Fruit fly (Drosophila melanogaster): ENCODE measurements around the gene Wdr24.
A peak's percentile ranks its signal among the peaks of the same experiment; 100 is the strongest.

The Wdr24 gene

dm6 chr3R:29764249-29765042 lies 19.6 kb upstream of the Wdr24 start:
- TF ChIP-seq Ets98B (GFP tag; IDR thresholded peaks at IDR 0.05) (no peak), EcR (GFP tag; optimal IDR thresholded peaks at IDR 0.05) (peak; percentile 95), CG9948 (tag; optimal IDR thresholded peaks at IDR 0.05) (no peak), CG13204 (GFP tag; optimal IDR thresholded peaks at IDR 0.05) (peak; percentile 11)

DNA sequence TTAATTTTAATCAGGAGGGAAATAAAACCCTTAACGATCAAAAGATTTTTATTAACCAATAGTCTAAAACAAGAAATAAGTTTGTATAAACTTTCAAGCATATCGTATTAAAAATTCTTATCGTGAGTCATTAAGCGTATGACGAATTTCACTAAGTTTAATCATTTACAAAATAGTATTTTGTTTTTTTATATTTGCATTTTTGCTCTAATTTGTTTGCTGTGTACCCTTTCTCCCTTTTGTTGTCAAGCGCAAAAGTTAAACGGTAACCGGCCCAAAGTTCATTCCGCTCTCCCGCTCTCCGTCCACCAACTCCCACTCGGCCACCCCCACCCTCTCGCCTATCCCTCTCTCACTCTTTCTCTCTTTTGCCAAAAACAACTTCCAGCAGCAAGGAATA lies 18.9 kb upstream of the Wdr24 start:
- TF ChIP-seq D1 (tag; optimal IDR thresholded peaks at IDR 0.05) = no peak
- TF ChIP-seq CG14655 (GFP tag; optimal IDR thresholded peaks at IDR 0.05) = peak; percentile 29
- TF ChIP-seq CG8159 (tag; optimal IDR thresholded peaks at IDR 0.05) = peak; percentile 43
- TF ChIP-seq CG17806 (tag; optimal IDR thresholded peaks at IDR 0.05) = peak; percentile 22
- TF ChIP-seq Pif1B (GFP tag; optimal IDR thresholded peaks at IDR 0.05) = no peak

dm6 chr3R:29763154-29763553 lies 18.3 kb upstream of the Wdr24 start:
- TF ChIP-seq CG9948 (tag; optimal IDR thresholded peaks at IDR 0.05) = peak; percentile 75
- TF ChIP-seq EcR (GFP tag; optimal IDR thresholded peaks at IDR 0.05) = peak; percentile 51
- peak; percentile 56 for TF ChIP-seq CG12605 (GFP tag; IDR thresholded peaks at IDR 0.05)
- TF ChIP-seq CG8159 (tag; optimal IDR thresholded peaks at IDR 0.05) = peak; percentile 85
- TF ChIP-seq CG32121 (GFP tag; IDR thresholded peaks at IDR 0.05) = peak; percentile 58
- peak; percentile 70 for TF ChIP-seq CG8301 (tag; optimal IDR thresholded peaks at IDR 0.05)
- peak; percentile 93 for TF ChIP-seq Snoo (tag; optimal IDR thresholded peaks at IDR 0.05)
- peak; percentile 74 for TF ChIP-seq Pif1B (GFP tag; optimal IDR thresholded peaks at IDR 0.05)
- peak; percentile 83 for TF ChIP-seq CG15710 (tag; optimal IDR thresholded peaks at IDR 0.05)
- TF ChIP-seq CG17806 (tag; optimal IDR thresholded peaks at IDR 0.05) = peak; percentile 81
- peak; percentile 71 for TF ChIP-seq CG14655 (GFP tag; optimal IDR thresholded peaks at IDR 0.05)
- TF ChIP-seq rn (GFP tag; IDR thresholded peaks at IDR 0.05) = peak; percentile 69
- TF ChIP-seq CG13204 (GFP tag; optimal IDR thresholded peaks at IDR 0.05) = peak; percentile 36
- TF ChIP-seq fd96Ca (GFP tag; IDR thresholded peaks at IDR 0.05) = peak; percentile 77
- peak; percentile 93 for TF ChIP-seq Pif1A (GFP tag; optimal IDR thresholded peaks at IDR 0.05)
- peak; percentile 72 for TF ChIP-seq Ets98B (GFP tag; IDR thresholded peaks at IDR 0.05)
- TF ChIP-seq CG10348 (GFP tag; IDR thresholded peaks at IDR 0.05) = no peak
- peak; percentile 46 for TF ChIP-seq D1 (tag; optimal IDR thresholded peaks at IDR 0.05)
- TF ChIP-seq CG4496 (GFP tag; IDR thresholded peaks at IDR 0.05) = peak; percentile 85
- peak; percentile 52 for TF ChIP-seq gl (tag; optimal IDR thresholded peaks at IDR 0.05)
- TF ChIP-seq CG34367 (tag; optimal IDR thresholded peaks at IDR 0.05) = peak; percentile 72

DNA sequence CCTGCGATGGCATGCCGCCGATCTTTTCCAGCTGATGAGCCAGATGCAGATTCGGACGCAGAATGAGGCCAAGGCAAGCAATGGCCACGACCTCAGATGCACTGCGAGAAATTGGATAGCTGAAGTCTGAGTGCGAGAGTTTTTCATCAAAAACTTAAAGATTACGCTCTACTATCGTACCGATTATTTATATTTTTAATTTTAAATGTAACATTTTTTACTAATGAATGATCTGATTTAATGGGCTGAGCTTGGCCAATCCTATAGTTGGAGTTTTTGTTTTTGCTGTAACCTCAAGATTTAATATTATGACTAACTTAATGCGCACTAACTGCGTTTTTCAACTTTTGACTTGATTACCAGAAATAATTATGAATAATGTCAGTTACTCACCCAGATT lies 17.4 kb upstream of the Wdr24 start:
- peak; percentile 50 for TF ChIP-seq CG15710 (tag; optimal IDR thresholded peaks at IDR 0.05)
- peak; percentile 31 for TF ChIP-seq Pif1A (GFP tag; optimal IDR thresholded peaks at IDR 0.05)
- TF ChIP-seq CG13204 (GFP tag; optimal IDR thresholded peaks at IDR 0.05) = no peak
- no peak for TF ChIP-seq Ets98B (GFP tag; IDR thresholded peaks at IDR 0.05)
- TF ChIP-seq Snoo (tag; optimal IDR thresholded peaks at IDR 0.05) = peak; percentile 71
- TF ChIP-seq fd96Ca (GFP tag; IDR thresholded peaks at IDR 0.05) = 0 out of 3 replicates have a peak, but pooled peaks have one; percentile 31
- no peak for TF ChIP-seq D1 (tag; optimal IDR thresholded peaks at IDR 0.05)
- TF ChIP-seq Pif1B (GFP tag; optimal IDR thresholded peaks at IDR 0.05) = peak; percentile 2
- TF ChIP-seq CG17806 (tag; optimal IDR thresholded peaks at IDR 0.05) = peak; percentile 12
- TF ChIP-seq gl (tag; optimal IDR thresholded peaks at IDR 0.05) = no peak
- TF ChIP-seq CG34367 (tag; optimal IDR thresholded peaks at IDR 0.05) = peak; percentile 12
- TF ChIP-seq CG14655 (GFP tag; optimal IDR thresholded peaks at IDR 0.05) = peak; percentile 34
- TF ChIP-seq CG9948 (tag; optimal IDR thresholded peaks at IDR 0.05) = peak; percentile 3
- peak; percentile 59 for TF ChIP-seq CG8159 (tag; optimal IDR thresholded peaks at IDR 0.05)
- TF ChIP-seq CG10348 (GFP tag; IDR thresholded peaks at IDR 0.05) = no peak
- no peak for TF ChIP-seq CG12605 (GFP tag; IDR thresholded peaks at IDR 0.05)
- TF ChIP-seq EcR (GFP tag; optimal IDR thresholded peaks at IDR 0.05) = no peak
- TF ChIP-seq CG4496 (GFP tag; IDR thresholded peaks at IDR 0.05) = peak; percentile 29; the same call in 1 of the 3 replicates
- no peak for TF ChIP-seq rn (GFP tag; IDR thresholded peaks at IDR 0.05)
- peak; percentile 14 for TF ChIP-seq CG8301 (tag; optimal IDR thresholded peaks at IDR 0.05)
- no peak for TF ChIP-seq CG32121 (GFP tag; IDR thresholded peaks at IDR 0.05)

DNA sequence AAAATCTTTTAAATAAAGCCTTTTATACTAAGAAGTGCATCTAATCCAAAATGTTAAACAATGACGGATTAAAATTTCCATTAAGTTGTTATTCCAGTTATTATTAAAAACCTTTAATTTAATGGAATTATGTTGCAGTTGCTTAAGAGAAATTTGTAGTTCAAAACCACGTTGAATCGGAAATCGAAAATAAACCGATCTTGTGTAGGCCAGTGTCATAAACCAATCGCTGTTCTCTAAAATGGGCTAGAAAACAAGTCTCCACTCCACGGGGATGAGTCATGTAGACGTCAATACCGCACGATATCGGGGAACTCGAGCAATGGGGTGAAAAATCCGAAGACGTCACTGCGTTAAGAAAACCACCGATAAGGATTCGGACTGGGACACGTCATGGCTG lies 16.7 kb upstream of the Wdr24 start:
- TF ChIP-seq CG32121 (GFP tag; IDR thresholded peaks at IDR 0.05) (no peak), EcR (GFP tag; optimal IDR thresholded peaks at IDR 0.05) (no peak), Pif1B (GFP tag; optimal IDR thresholded peaks at IDR 0.05) (no peak), CG34367 (tag; optimal IDR thresholded peaks at IDR 0.05) (no peak), Ets98B (GFP tag; IDR thresholded peaks at IDR 0.05) (no peak), CG8159 (tag; optimal IDR thresholded peaks at IDR 0.05) (peak; percentile 35), CG10348 (GFP tag; IDR thresholded peaks at IDR 0.05) (no peak), CG13204 (GFP tag; optimal IDR thresholded peaks at IDR 0.05) (no peak), CG15710 (tag; optimal IDR thresholded peaks at IDR 0.05) (peak; percentile 22), CG4496 (GFP tag; IDR thresholded peaks at IDR 0.05) (no peak)

DNA sequence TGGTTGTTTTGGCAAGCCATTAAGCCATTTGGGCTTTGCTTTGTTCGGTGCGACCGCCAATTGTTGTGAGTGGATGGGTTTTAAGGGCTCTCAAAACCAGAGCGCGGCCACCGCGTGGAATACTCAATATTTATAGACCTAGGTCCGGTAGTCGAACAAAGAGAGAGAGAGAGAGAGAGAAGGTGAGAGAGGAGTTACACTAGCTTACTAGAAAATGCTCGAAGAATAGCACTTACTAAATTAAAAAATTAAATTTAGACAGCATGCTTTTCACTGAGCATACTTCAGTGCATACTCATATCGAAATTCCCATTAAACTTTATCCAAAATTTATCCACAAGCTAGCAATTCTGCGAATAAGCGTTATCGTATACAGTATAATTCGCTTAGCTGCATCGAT lies 15.2 kb upstream of the Wdr24 start:
- peak; percentile 3 for TF ChIP-seq CG34367 (tag; optimal IDR thresholded peaks at IDR 0.05)
- TF ChIP-seq CG17806 (tag; optimal IDR thresholded peaks at IDR 0.05) = no peak
- peak; percentile 24 for TF ChIP-seq CG8159 (tag; optimal IDR thresholded peaks at IDR 0.05)
- TF ChIP-seq CG15710 (tag; optimal IDR thresholded peaks at IDR 0.05) = peak; percentile 20
- TF ChIP-seq CG4496 (GFP tag; IDR thresholded peaks at IDR 0.05) = no peak
- no peak for TF ChIP-seq CG10348 (GFP tag; IDR thresholded peaks at IDR 0.05)
- TF ChIP-seq Pif1B (GFP tag; optimal IDR thresholded peaks at IDR 0.05) = no peak
